Worm (Caenorhabditis elegans) whole organism, L4 larva: ENCODE measurements around the gene C17H11.1.
A peak's percentile ranks its signal among the peaks of the same experiment; 100 is the strongest.

Experiments
- F37D6.2 ChIP-seq: sonication (generic microtip); optimal IDR thresholded peaks from 2 replicates; lab custom pipeline; 2016; ENCODE audit warnings: mild to moderate bottlenecking, missing genetic modification characterization, missing compliant biosample characterization
- Y105C5A.15 ChIP-seq: fragments of 200-800 bp; sonication (Bioruptor generic); IDR thresholded peaks from 2 replicates; pipeline ENCODE4 v1.3.6; 2022; ENCODE audit warnings: missing genetic modification characterization, missing compliant biosample characterization
- Y48G9A.11 ChIP-seq: fragments of 200-800 bp; sonication (Bioruptor generic); IDR thresholded peaks from 2 replicates; pipeline ENCODE4 v1.3.6; 2022; ENCODE audit warnings: missing genetic modification reagents, missing genetic modification characterization, missing compliant biosample characterization
- Y5F2A.4 ChIP-seq: fragments of 200-800 bp; sonication (Bioruptor generic); optimal IDR thresholded peaks from 2 replicates; lab custom pipeline; 2018; ENCODE audit warnings: mild to moderate bottlenecking, missing genetic modification characterization, missing compliant biosample characterization
- aha-1 ChIP-seq: fragments of 150-350 bp; peaks from one replicate; lab custom pipeline; 2014; ENCODE audit warnings: missing biosample characterization, missing genetic modification characterization
- ama-1 ChIP-seq: fragments of 150-350 bp; optimal IDR thresholded peaks from 2 replicates; lab custom pipeline; 2014; ENCODE audit warnings: inconsistent platforms, mixed read lengths
- ceh-20 ChIP-seq: fragments of 200-800 bp; sonication (Bioruptor generic); IDR thresholded peaks from 2 replicates; pipeline ENCODE4 v1.3.6; 2022; ENCODE audit warnings: missing genetic modification reagents, missing genetic modification characterization, missing compliant biosample characterization
- cey-2 ChIP-seq: sonication (generic microtip); optimal IDR thresholded peaks from 3 replicates; lab custom pipeline; 2017; ENCODE audit warnings: missing genetic modification characterization, mild to moderate bottlenecking, missing compliant biosample characterization, antibody characterized with exemption, borderline replicate concordance; ENCODE audit not compliant: insufficient read depth
- ctbp-1 ChIP-seq: fragments of 200-800 bp; sonication (Bioruptor generic); IDR thresholded peaks from 2 replicates; pipeline ENCODE4 v1.3.6; 2022; ENCODE audit warnings: missing genetic modification reagents, missing genetic modification characterization, missing compliant biosample characterization
- daf-19 ChIP-seq: fragments of 200-800 bp; sonication (Bioruptor generic); conservative IDR thresholded peaks from 2 replicates; pipeline ENCODE4 v1.3.6; 2022; ENCODE audit warnings: missing genetic modification characterization, missing compliant biosample characterization
- dmd-8 ChIP-seq: fragments of 200-800 bp; sonication (Bioruptor generic); IDR thresholded peaks from 2 replicates; pipeline ENCODE4 v1.3.6; 2022; ENCODE audit warnings: missing genetic modification characterization, missing compliant biosample characterization
- dmd-9 ChIP-seq: fragments of 200-800 bp; sonication (Bioruptor generic); IDR thresholded peaks from 2 replicates; pipeline ENCODE4 v1.3.6; 2022; ENCODE audit warnings: missing genetic modification reagents, missing genetic modification characterization, missing compliant biosample characterization
- dve-1 ChIP-seq: sonication (generic microtip); optimal IDR thresholded peaks from 2 replicates; lab custom pipeline; 2017; ENCODE audit warnings: antibody characterized with exemption, mild to moderate bottlenecking, missing genetic modification characterization, missing compliant biosample characterization; ENCODE audit not compliant: insufficient read depth
- egl-27 ChIP-seq: sonication (generic microtip); optimal IDR thresholded peaks from 3 replicates; lab custom pipeline; 2017; ENCODE audit warnings: missing biosample characterization, missing genetic modification reagents, missing genetic modification characterization
- egl-43 ChIP-seq: fragments of 200-800 bp; sonication (Bioruptor generic); IDR thresholded peaks from 2 replicates; pipeline ENCODE4 v1.3.6; 2022; ENCODE audit warnings: missing genetic modification reagents, missing genetic modification characterization, missing compliant biosample characterization
- gei-8 ChIP-seq: fragments of 200-800 bp; sonication (Bioruptor generic); optimal IDR thresholded peaks from 2 replicates; lab custom pipeline; 2018; ENCODE audit warnings: mild to moderate bottlenecking, missing genetic modification characterization, missing compliant biosample characterization
- hif-1 ChIP-seq, 2 experiments: sonication (generic microtip); optimal IDR thresholded peaks; 2 replicates each; lab custom pipeline; 2016 to 2017; ENCODE audit warnings: missing compliant biosample characterization in 2 of 2, missing genetic modification characterization in 2 of 2, missing genetic modification reagents in 2 of 2, missing genotype in 2 of 2, mild to moderate bottlenecking in 1 of 2
- hlh-11 ChIP-seq: fragments of 200-800 bp; sonication (Bioruptor generic); optimal IDR thresholded peaks from 2 replicates; lab custom pipeline; 2018; ENCODE audit warnings: mild to moderate bottlenecking, missing genetic modification characterization, missing compliant biosample characterization
- hlh-30 ChIP-seq: sonication (generic microtip); optimal IDR thresholded peaks from 2 replicates; lab custom pipeline; 2017; ENCODE audit warnings: antibody characterized with exemption, mild to moderate bottlenecking, missing genetic modification characterization, missing compliant biosample characterization; ENCODE audit not compliant: insufficient read depth
- hmg-1.1 ChIP-seq: fragments of 200-800 bp; sonication (Bioruptor generic); IDR thresholded peaks from 2 replicates; pipeline ENCODE4 v1.3.6; 2022; ENCODE audit warnings: missing genetic modification reagents, missing genetic modification characterization, missing compliant biosample characterization
- jun-1 ChIP-seq: fragments of 150-350 bp; optimal IDR thresholded peaks from 2 replicates; lab custom pipeline; 2014; ENCODE audit warnings: missing biosample characterization, missing genetic modification reagents, missing genetic modification characterization
- lin-13 ChIP-seq: fragments of 150-350 bp; optimal IDR thresholded peaks from 2 replicates; lab custom pipeline; 2014; ENCODE audit warnings: missing biosample characterization, missing genetic modification reagents, missing genetic modification characterization
- lin-38 ChIP-seq: fragments of 200-800 bp; sonication (Bioruptor generic); IDR thresholded peaks from 2 replicates; pipeline ENCODE4 v1.3.6; 2022; ENCODE audit warnings: missing genetic modification reagents, missing genetic modification characterization, missing compliant biosample characterization
- lin-39 ChIP-seq: fragments of 150-350 bp; optimal IDR thresholded peaks from 2 replicates; lab custom pipeline; 2014; ENCODE audit warnings: missing biosample characterization, missing genetic modification reagents, missing genetic modification characterization
- lir-3 ChIP-seq: sonication (generic microtip); optimal IDR thresholded peaks from 2 replicates; lab custom pipeline; 2016; ENCODE audit warnings: mild to moderate bottlenecking, missing genetic modification characterization, missing compliant biosample characterization
- madf-5 ChIP-seq, 2 experiments: fragments of 200-800 bp; sonication (Bioruptor generic); IDR thresholded peaks; 2 replicates each; pipeline ENCODE4 v1.3.6; 2022; ENCODE audit warnings: missing compliant biosample characterization in 2 of 2, missing genetic modification characterization in 2 of 2
- madf-9 ChIP-seq: fragments of 200-800 bp; sonication (Bioruptor generic); conservative IDR thresholded peaks from 2 replicates; pipeline ENCODE4 v1.3.6; 2022; ENCODE audit warnings: missing genetic modification reagents, missing genetic modification characterization, missing compliant biosample characterization
- mdt-29 ChIP-seq: fragments of 200-800 bp; sonication (Bioruptor generic); IDR thresholded peaks from 2 replicates; pipeline ENCODE4 v1.3.6; 2022; ENCODE audit warnings: missing genetic modification reagents, missing genetic modification characterization, missing compliant biosample characterization
- mes-2 ChIP-seq: sonication (generic microtip); optimal IDR thresholded peaks from 2 replicates; lab custom pipeline; 2016; ENCODE audit warnings: missing genotype, mild to moderate bottlenecking, missing genetic modification characterization, missing compliant biosample characterization; ENCODE audit not compliant: poor library complexity, severe bottlenecking
- nhr-42 ChIP-seq: fragments of 200-800 bp; sonication (Bioruptor generic); IDR thresholded peaks from 2 replicates; pipeline ENCODE4 v1.3.6; 2022; ENCODE audit warnings: missing genetic modification characterization, missing compliant biosample characterization
- nhr-48 ChIP-seq: sonication (generic microtip); optimal IDR thresholded peaks from 2 replicates; lab custom pipeline; 2016; ENCODE audit warnings: mild to moderate bottlenecking, missing genetic modification characterization, missing compliant biosample characterization
- nhr-6 ChIP-seq: fragments of 150-350 bp; optimal IDR thresholded peaks from 2 replicates; lab custom pipeline; 2014; ENCODE audit warnings: missing biosample characterization, missing genetic modification characterization
- nhr-76 ChIP-seq: fragments of 150-350 bp; optimal IDR thresholded peaks from 2 replicates; lab custom pipeline; 2014; ENCODE audit warnings: missing biosample characterization, missing genetic modification characterization
- nhr-77 ChIP-seq: fragments of 150-350 bp; optimal IDR thresholded peaks from 2 replicates; lab custom pipeline; 2014; ENCODE audit warnings: missing biosample characterization, missing genetic modification characterization
- pha-4 ChIP-seq, 2 experiments: fragments of 150-350 bp in 1 of 2; fragments of 200-800 bp in 1 of 2; sonication (Bioruptor generic) in 1 of 2; IDR thresholded peaks in 1 of 2; optimal IDR thresholded peaks in 1 of 2; 2 replicates each; pipeline versions ENCODE4 v1.3.6 to Lab custom; 2014 to 2022; ENCODE audit warnings: missing genetic modification characterization in 2 of 2, missing genetic modification reagents in 2 of 2, missing biosample characterization in 1 of 2, missing compliant biosample characterization in 1 of 2
- rbr-2 ChIP-seq: sonication (generic microtip); optimal IDR thresholded peaks from 2 replicates; lab custom pipeline; 2016; ENCODE audit warnings: missing genotype, missing genetic modification characterization, missing compliant biosample characterization
- set-16 ChIP-seq: fragments of 200-800 bp; sonication (Bioruptor generic); IDR thresholded peaks from 2 replicates; pipeline ENCODE4 v1.3.6; 2022; ENCODE audit warnings: missing genetic modification reagents, missing genetic modification characterization, missing compliant biosample characterization
- snpc-1.2 ChIP-seq: fragments of 200-800 bp; sonication (Bioruptor generic); IDR thresholded peaks from 2 replicates; pipeline ENCODE4 v1.3.6; 2022; ENCODE audit warnings: missing genetic modification reagents, missing genetic modification characterization, missing compliant biosample characterization
- spr-1 ChIP-seq: sonication (generic microtip); optimal IDR thresholded peaks from 2 replicates; lab custom pipeline; 2016; ENCODE audit warnings: mild to moderate bottlenecking, missing genetic modification characterization, missing compliant biosample characterization
- unc-130 ChIP-seq: sonication (generic microtip); optimal IDR thresholded peaks from 2 replicates; lab custom pipeline; 2016; ENCODE audit warnings: missing genetic modification reagents, missing genetic modification characterization, missing compliant biosample characterization
- unc-62 ChIP-seq, 3 experiments: fragments of 150-350 bp in 1 of 3; sonication (generic microtip); optimal IDR thresholded peaks in 2 of 3; peaks in 1 of 3; 1 replicate in 1 of 3; 2 replicates in 2 of 3; lab custom pipeline; 2014 to 2017; ENCODE audit warnings: missing biosample characterization in 3 of 3, missing genetic modification characterization in 3 of 3, missing genetic modification reagents in 3 of 3, missing genotype in 1 of 3
- zag-1 ChIP-seq: fragments of 150-350 bp; optimal IDR thresholded peaks from 2 replicates; lab custom pipeline; 2014; ENCODE audit warnings: missing biosample characterization, missing genetic modification characterization
- zfp-2 ChIP-seq: sonication (generic microtip); optimal IDR thresholded peaks from 2 replicates; lab custom pipeline; 2016; ENCODE audit warnings: mild to moderate bottlenecking, missing genetic modification characterization, missing compliant biosample characterization
- zip-2 ChIP-seq: fragments of 150-350 bp; optimal IDR thresholded peaks from 2 replicates; lab custom pipeline; 2014; ENCODE audit warnings: missing biosample characterization, missing genetic modification characterization
- ztf-7 ChIP-seq: fragments of 150-350 bp; optimal IDR thresholded peaks from 2 replicates; lab custom pipeline; 2014; ENCODE audit warnings: missing biosample characterization, missing genetic modification characterization

C17H11.1 gene

DNA sequence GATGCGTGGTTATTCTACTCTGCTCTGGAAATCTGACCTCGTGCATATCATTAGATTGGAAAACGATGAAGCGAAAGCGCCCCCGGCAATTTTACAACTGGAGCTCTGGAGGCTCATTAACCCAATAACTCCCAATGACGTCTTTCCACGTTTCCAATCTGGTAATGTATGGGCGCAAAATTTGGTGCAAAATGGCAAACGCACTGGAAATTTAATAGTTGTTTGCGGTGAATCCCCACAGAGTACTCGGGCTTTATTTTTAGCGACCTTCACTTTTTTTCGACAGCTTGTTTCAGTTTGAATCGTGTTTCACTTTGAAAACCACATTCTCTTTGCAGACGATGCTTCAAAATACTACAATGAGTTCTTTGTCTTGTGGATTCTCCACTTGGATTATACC is at the start of gene C17H11.1:
Gene C17H11.1, plus strand, starts transcription at position 301 of the 400 bp plus-strand sequence.
- no peak for TF ChIP-seq daf-19 (GFP tag; lab: Robert Waterston, UW)
- TF ChIP-seq hlh-11 (tag; lab: Kevin White, UChicago): no peak
- TF ChIP-seq aha-1 (tag; lab: Kevin White, UChicago): no peak
- TF ChIP-seq hlh-30 (tag; lab: Kevin White, UChicago): no peak
- TF ChIP-seq set-16 (GFP tag; lab: Robert Waterston, UW): no peak
- no peak for TF ChIP-seq nhr-42 (GFP tag; lab: Robert Waterston, UW)
- no peak for TF ChIP-seq lin-13 (GFP tag; lab: Kevin White, UChicago)
- no peak for TF ChIP-seq jun-1 (tag; lab: Kevin White, UChicago)
- TF ChIP-seq madf-5 (GFP tag; IDR thresholded peaks at IDR 0.05; lab: Robert Waterston, UW): no peak
- TF ChIP-seq nhr-77 (tag; lab: Kevin White, UChicago): no peak
- no peak for TF ChIP-seq mdt-29 (GFP tag; lab: Robert Waterston, UW)
- TF ChIP-seq egl-27: no peak
- no peak for TF ChIP-seq cey-2
- TF ChIP-seq zag-1 (tag; lab: Kevin White, UChicago): no peak
- no peak for TF ChIP-seq ceh-20 (GFP tag; lab: Robert Waterston, UW)
- TF ChIP-seq dmd-8: no peak
- TF ChIP-seq ztf-7 (tag; lab: Kevin White, UChicago): no peak
- no peak for TF ChIP-seq pha-4 (GFP tag; IDR thresholded peaks at IDR 0.05; lab: Robert Waterston, UW)
- TF ChIP-seq pha-4 (tag; optimal IDR thresholded peaks at IDR 0.05; lab: Kevin White, UChicago): no peak

DNA sequence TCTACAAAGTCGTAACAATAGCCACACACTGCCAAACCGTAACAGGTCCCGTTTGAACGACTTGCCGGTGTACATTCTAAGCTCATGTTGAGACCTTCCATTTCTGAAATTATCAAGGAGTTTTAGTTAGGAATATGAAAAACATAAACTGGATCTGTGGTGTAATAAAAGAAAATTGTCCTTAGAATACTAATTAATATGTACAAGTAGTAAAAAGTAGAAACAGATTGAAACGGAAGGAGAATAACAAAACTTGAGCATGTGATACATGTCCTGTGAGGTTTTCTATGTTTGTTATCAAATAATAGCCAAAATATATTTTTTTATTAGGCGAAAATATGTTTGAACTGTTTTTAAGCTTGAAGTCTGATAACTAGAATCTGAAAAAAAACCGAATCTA is 44.2 kb upstream of the C17H11.1 start, which contains the start of gene frpr-1:
Gene frpr-1, minus strand, starts transcription at position 101 of the 400 bp plus-strand sequence.
- TF ChIP-seq ctbp-1 (GFP tag; lab: Robert Waterston, UW) (no peak), unc-62 (GFP tag; optimal IDR thresholded peaks at IDR 0.05 in 1 of 2; lab: Kevin White, UChicago) (peak in 1 of 2 experiments; percentile 38), unc-62 (tag; optimal IDR thresholded peaks at IDR 0.05; lab: Kevin White, UChicago) (no peak)

DNA sequence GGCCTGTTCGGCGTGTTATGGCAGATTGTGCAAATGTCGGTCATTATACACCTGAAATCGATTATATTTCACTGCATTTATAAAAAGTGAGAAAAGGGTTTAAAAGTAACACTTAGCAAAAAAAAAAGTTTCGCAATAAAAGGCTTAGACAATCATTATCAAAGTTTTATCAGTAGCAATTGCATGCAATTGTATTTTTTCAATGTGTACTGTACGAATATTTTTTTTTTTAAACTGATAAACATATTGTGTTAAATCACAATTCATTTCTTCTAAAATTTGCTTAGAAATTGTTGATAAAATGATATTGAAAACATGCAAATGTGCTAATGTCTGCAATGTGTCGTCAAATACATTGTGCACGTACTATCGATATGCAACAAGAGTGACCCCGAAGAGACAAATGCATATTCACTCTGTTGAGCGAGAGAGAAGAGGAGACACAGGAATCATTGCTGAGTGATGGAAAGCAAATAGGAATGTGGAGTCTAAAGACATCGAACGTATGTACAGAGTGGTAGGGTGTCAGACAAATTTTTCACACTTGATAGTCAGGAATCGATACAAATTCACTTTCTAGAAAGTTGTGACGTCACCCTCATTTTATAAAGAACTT is 37.3 kb upstream of the C17H11.1 start, which contains the start of gene C02B8.6:
Gene C02B8.6, minus strand, starts transcription at position 51 of the 616 bp plus-strand sequence.
- TF ChIP-seq egl-43 (GFP tag; lab: Robert Waterston, UW) (no peak), madf-9 (GFP tag; lab: Robert Waterston, UW) (no peak), ama-1 (lab: Kevin White, UChicago) (no peak), ceh-20 (GFP tag; lab: Robert Waterston, UW) (no peak), dve-1 (tag; lab: Kevin White, UChicago) (peak; percentile 87), lir-3 (tag; lab: Kevin White, UChicago) (no peak), Y5F2A.4 (GFP tag; lab: Kevin White, UChicago) (no peak), unc-130 (GFP tag; lab: Kevin White, UChicago) (no peak), nhr-76 (no peak), lin-38 (GFP tag; lab: Robert Waterston, UW) (no peak), lin-13 (GFP tag; lab: Kevin White, UChicago) (no peak), gei-8 (GFP tag; lab: Kevin White, UChicago) (no peak), rbr-2 (tag; lab: Kevin White, UChicago) (no peak), F37D6.2 (tag; lab: Kevin White, UChicago) (no peak), hmg-1.1 (GFP tag; lab: Robert Waterston, UW) (no peak), Y105C5A.15 (no peak), nhr-6 (tag; lab: Kevin White, UChicago) (peak; percentile 54), daf-19 (GFP tag; lab: Robert Waterston, UW) (no peak), mes-2 (tag; lab: Kevin White, UChicago) (no peak), spr-1 (tag; lab: Kevin White, UChicago) (no peak), zfp-2 (no peak), unc-62 (GFP tag; optimal IDR thresholded peaks at IDR 0.05 in 1 of 2; lab: Kevin White, UChicago) (peak in 1 of 2 experiments; percentile 93), unc-62 (tag; optimal IDR thresholded peaks at IDR 0.05; lab: Kevin White, UChicago) (no peak), zip-2 (tag; lab: Kevin White, UChicago) (no peak), dmd-9 (GFP tag; lab: Robert Waterston, UW) (no peak), Y48G9A.11 (GFP tag; lab: Robert Waterston, UW) (no peak), lin-39 (tag; lab: Kevin White, UChicago) (no peak), nhr-48 (tag; lab: Kevin White, UChicago) (no peak), set-16 (GFP tag; lab: Robert Waterston, UW) (no peak), hif-1 (tag; optimal IDR thresholded peaks at IDR 0.05; lab: Kevin White, UChicago) (no peak), snpc-1.2 (GFP tag; lab: Robert Waterston, UW) (no peak)
